Worm (Caenorhabditis elegans) whole organism, L1 larva: ENCODE measurements around the gene F52B10.3.

Experiments used
- C16A3.4 ChIP-seq: fragments of 150-350 bp; optimal IDR thresholded peaks from 2 replicates; lab custom pipeline; 2014; ENCODE audit warnings: missing biosample characterization, missing genetic modification characterization
- C34B4.2 ChIP-seq: sonication (generic microtip); optimal IDR thresholded peaks from 2 replicates; lab custom pipeline; 2017; ENCODE audit warnings: mild to moderate bottlenecking, missing genetic modification characterization, missing compliant biosample characterization
- ama-1 ChIP-seq: fragments of 150-350 bp; optimal IDR thresholded peaks from 2 replicates; lab custom pipeline; 2014
- dsc-1 ChIP-seq: sonication (generic microtip); optimal IDR thresholded peaks from 2 replicates; lab custom pipeline; 2016; ENCODE audit warnings: mild to moderate bottlenecking, missing genetic modification characterization, missing compliant biosample characterization
- elt-2 ChIP-seq: sonication (generic microtip); optimal IDR thresholded peaks from 2 replicates; lab custom pipeline; 2016; ENCODE audit warnings: missing genetic modification characterization, mild to moderate bottlenecking, inconsistent platforms, missing compliant biosample characterization, missing genetic modification reagents
- fkh-10 ChIP-seq: sonication (generic microtip); optimal IDR thresholded peaks from 2 replicates; lab custom pipeline; 2017; ENCODE audit warnings: missing biosample characterization, missing genetic modification reagents, missing genetic modification characterization
- nhr-12 ChIP-seq: sonication (generic microtip); optimal IDR thresholded peaks from 2 replicates; lab custom pipeline; 2017; ENCODE audit warnings: missing biosample characterization, missing genetic modification characterization
- nhr-47 ChIP-seq: sonication (generic microtip); optimal IDR thresholded peaks from 2 replicates; lab custom pipeline; 2016; ENCODE audit warnings: mild to moderate bottlenecking, missing genetic modification characterization, moderate library complexity, missing compliant biosample characterization
- nhr-76 ChIP-seq: sonication (generic microtip); optimal IDR thresholded peaks from 2 replicates; lab custom pipeline; 2017; ENCODE audit warnings: missing biosample characterization, missing genetic modification characterization
- nhr-77 ChIP-seq: fragments of 150-350 bp; optimal IDR thresholded peaks from 2 replicates; lab custom pipeline; 2014; ENCODE audit warnings: missing biosample characterization, missing genetic modification characterization
- nhr-90 ChIP-seq: sonication (generic microtip); optimal IDR thresholded peaks from 2 replicates; lab custom pipeline; 2016; ENCODE audit warnings: mild to moderate bottlenecking, missing genetic modification characterization, missing compliant biosample characterization; ENCODE audit not compliant: poor library complexity
- pqm-1 ChIP-seq: sonication (generic microtip); optimal IDR thresholded peaks from 3 replicates; lab custom pipeline; 2017; ENCODE audit warnings: missing biosample characterization, missing genetic modification characterization
- unc-86 ChIP-seq: sonication (generic microtip); optimal IDR thresholded peaks from 2 replicates; lab custom pipeline; 2016; ENCODE audit warnings: missing genetic modification characterization, missing compliant biosample characterization
- ztf-11 ChIP-seq, 2 experiments: sonication (generic microtip); optimal IDR thresholded peaks; 2 replicates each; lab custom pipeline; 2016 to 2017; ENCODE audit warnings: missing genetic modification characterization in 2 of 2, missing biosample characterization in 1 of 2, missing compliant biosample characterization in 1 of 2

ce11 chrX:2874598-2874997 lies 23.6 kb downstream of the F52B10.3 start:
- TF ChIP-seq C34B4.2 (tag; lab: Kevin White, UChicago) (no peak), ztf-11 (tag; optimal IDR thresholded peaks at IDR 0.05; lab: Kevin White, UChicago) (no peak), nhr-47 (no peak), ama-1 (no peak), C16A3.4 (tag; lab: Kevin White, UChicago) (no peak), nhr-77 (tag; lab: Kevin White, UChicago) (no peak), pqm-1 (tag; lab: Kevin White, UChicago) (no peak), nhr-90 (no peak), nhr-76 (tag; lab: Kevin White, UChicago) (no peak), unc-86 (no peak), dsc-1 (tag; lab: Kevin White, UChicago) (no peak), elt-2 (tag; lab: Kevin White, UChicago) (no peak), fkh-10 (GFP tag; lab: Kevin White, UChicago) (no peak), nhr-12 (tag; lab: Kevin White, UChicago) (no peak)
